Fruit fly (Drosophila melanogaster): ENCODE data around the gene btl.

btl gene

DNA sequence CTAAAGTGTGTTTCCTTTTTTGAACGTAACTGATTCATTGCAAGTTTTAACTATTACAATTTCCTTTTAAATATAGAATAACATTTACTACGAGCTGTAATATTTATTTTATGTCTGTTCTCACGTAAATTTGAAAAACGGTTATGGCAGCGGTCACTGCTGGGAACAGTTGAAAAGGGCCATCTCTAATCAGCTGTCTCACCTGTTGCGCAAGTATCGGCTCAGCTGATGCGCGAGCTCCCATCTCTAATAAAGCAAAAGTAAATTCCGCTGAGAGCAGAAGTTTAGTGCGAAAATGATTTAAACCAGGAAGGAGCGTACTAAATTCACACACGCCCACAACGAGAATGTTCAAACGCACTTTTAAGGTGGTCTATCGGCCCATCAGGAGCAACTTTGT, 4.0 kb upstream of the btl start, which contains the start of gene Pex1 (continued):
- TF ChIP-seq CG10147 (GFP tag; optimal IDR thresholded peaks at IDR 0.05) (no peak), bbx (GFP tag; IDR thresholded peaks at IDR 0.05; ENCODE audit: partially characterized antibody) (peak; percentile 89), pros (GFP tag; optimal IDR thresholded peaks at IDR 0.05) (no peak), Nf-YA (GFP tag; IDR thresholded peaks at IDR 0.05) (no peak), CG4707 (GFP tag; optimal IDR thresholded peaks at IDR 0.05) (no peak), lmd (GFP tag; IDR thresholded peaks at IDR 0.05) (no peak), CTCF (GFP tag; optimal IDR thresholded peaks at IDR 0.05) (no peak), CG17328 (GFP tag; IDR thresholded peaks at IDR 0.05) (no peak), gcm (GFP tag; optimal IDR thresholded peaks at IDR 0.05) (no peak), Ets97D (GFP tag; optimal IDR thresholded peaks at IDR 0.05) (no peak), twi (tag; optimal IDR thresholded peaks at IDR 0.05) (no peak), CG10565 (GFP tag; optimal IDR thresholded peaks at IDR 0.05) (no peak), exex (tag; optimal IDR thresholded peaks at IDR 0.05) (no peak), ab (GFP tag; optimal IDR thresholded peaks at IDR 0.05) (no peak), Adf1 (GFP tag; IDR thresholded peaks at IDR 0.05) (no peak), phol (tag; optimal IDR thresholded peaks at IDR 0.05) (peak; percentile 30), CG16815 (GFP tag; optimal IDR thresholded peaks at IDR 0.05) (no peak), cwo (GFP tag; optimal IDR thresholded peaks at IDR 0.05) (no peak), lab (GFP tag; optimal IDR thresholded peaks at IDR 0.05) (no peak), MESR4 (GFP tag; optimal IDR thresholded peaks at IDR 0.05) (peak; percentile 43), CG13424 (tag; optimal IDR thresholded peaks at IDR 0.05) (no peak), CG10366 (GFP tag; IDR thresholded peaks at IDR 0.05) (no peak), CG12769 (tag; optimal IDR thresholded peaks at IDR 0.05) (no peak), row (GFP tag; IDR thresholded peaks at IDR 0.05) (peak; percentile 54; the same call in 1 of the 3 replicates), seq (GFP tag; IDR thresholded peaks at IDR 0.05) (no peak), Bgb (GFP tag; IDR thresholded peaks at IDR 0.05; ENCODE audit: partially characterized antibody) (peak; percentile 80), CG15011 (GFP tag; optimal IDR thresholded peaks at IDR 0.05) (no peak), grn (GFP tag; optimal IDR thresholded peaks at IDR 0.05) (no peak), CG7372 (GFP tag; IDR thresholded peaks at IDR 0.05) (no peak), sim (GFP tag; IDR thresholded peaks at IDR 0.05) (no peak), CG11398 (GFP tag; optimal IDR thresholded peaks at IDR 0.05) (no peak), Hey (tag; optimal IDR thresholded peaks at IDR 0.05) (no peak), nerfin-2 (GFP tag; IDR thresholded peaks at IDR 0.05; ENCODE audit: partially characterized antibody) (peak; percentile 53; the same call in 1 of the 2 replicates), dysf (GFP tag; IDR thresholded peaks at IDR 0.05) (no peak), CG10431 (GFP tag; optimal IDR thresholded peaks at IDR 0.05) (no peak), CG12299 (tag; optimal IDR thresholded peaks at IDR 0.05) (no peak), Xrp1 (GFP tag; IDR thresholded peaks at IDR 0.05) (no peak; the same call in 1 of the 2 replicates), CG42726 (GFP tag; IDR thresholded peaks at IDR 0.05; ENCODE audit: partially characterized antibody) (peak; percentile 70; the same call in 1 of the 2 replicates), Dll (GFP tag; IDR thresholded peaks at IDR 0.05; ENCODE audit: partially characterized antibody) (peak; percentile 86), CG1233 (GFP tag; optimal IDR thresholded peaks at IDR 0.05) (no peak), HmgD (GFP tag; optimal IDR thresholded peaks at IDR 0.05) (no peak), tin (GFP tag; optimal IDR thresholded peaks at IDR 0.05) (peak; percentile 46), CHES-1-like (GFP tag; optimal IDR thresholded peaks at IDR 0.05) (no peak), Awh (GFP tag; IDR thresholded peaks at IDR 0.05) (no peak), sima (GFP tag; optimal IDR thresholded peaks at IDR 0.05) (no peak), CG34224 (GFP tag; IDR thresholded peaks at IDR 0.05; ENCODE audit: partially characterized antibody) (peak; percentile 94), CG16779 (GFP tag; IDR thresholded peaks at IDR 0.05) (no peak), slou (GFP tag; optimal IDR thresholded peaks at IDR 0.05) (no peak), CG9727 (GFP tag; optimal IDR thresholded peaks at IDR 0.05) (peak; percentile 20), CG33557 (GFP tag; optimal IDR thresholded peaks at IDR 0.05) (no peak), CG12236 (GFP tag; optimal IDR thresholded peaks at IDR 0.05) (no peak), p53 (GFP tag; optimal IDR thresholded peaks at IDR 0.05) (no peak)
